Fruit fly (Drosophila melanogaster) Kc167 (cell line): ENCODE data around the gene Sry-alpha.

ENCODE experiments used
- Myc ChIP-seq: fragments of >200 bp; optimal IDR thresholded peaks from 2 replicates; lab custom pipeline; 2017; ENCODE audit warnings: missing external identifiers
- Sin3A ChIP-seq: fragments of >200 bp; optimal IDR thresholded peaks from 2 replicates; lab custom pipeline; 2018; ENCODE audit warnings: missing external identifiers
- h ChIP-seq: fragments of >200 bp; optimal IDR thresholded peaks from 3 replicates; lab custom pipeline; 2018; ENCODE audit warnings: missing external identifiers
- insv ChIP-seq: fragments of >200 bp; optimal IDR thresholded peaks from 3 replicates; lab custom pipeline; 2018; ENCODE audit warnings: missing external identifiers
- psq ChIP-seq: fragments of >200 bp; optimal IDR thresholded peaks from 2 replicates; lab custom pipeline; 2017; ENCODE audit warnings: missing external identifiers
- ttk ChIP-seq: sonication (Bioruptor generic); optimal IDR thresholded peaks from 2 replicates; lab custom pipeline; 2017; ENCODE audit warnings: missing external identifiers

dm6 chr3R:30000286-30000685 is 39.2 kb upstream of the Sry-alpha start, which contains the start of gene Tace:
- TF ChIP-seq psq (lab: Kevin White, UChicago) (no peak), Myc (lab: Kevin White, UChicago) (no peak), ttk (no peak), Sin3A (no peak), insv (lab: Kevin White, UChicago) (no peak), h (lab: Kevin White, UChicago) (no peak)
